Fruit fly (Drosophila melanogaster) whole organism, embryonic: Measurements from ENCODE around the gene Drs.

ENCODE experiments used
- Abd-B ChIP-seq: fragments of 200-800 bp; sonication (Bioruptor generic); optimal IDR thresholded peaks from 2 replicates; lab custom pipeline; 2018; ENCODE audit warnings: missing biosample characterization, mild to moderate bottlenecking, missing genetic modification characterization, moderate library complexity
- CG11456 ChIP-seq: fragments of 200-800 bp; sonication (Bioruptor generic); IDR thresholded peaks from 3 replicates; pipeline ENCODE4 v1.3.6; 2022; ENCODE audit warnings: missing biosample characterization, missing genetic modification characterization
- CG11504 ChIP-seq: fragments of 200-800 bp; sonication (Bioruptor generic); optimal IDR thresholded peaks from 3 replicates; lab custom pipeline; 2019; ENCODE audit warnings: missing biosample characterization, mild to moderate bottlenecking, missing genetic modification characterization, moderate library complexity
- CG11560 ChIP-seq: fragments of 200-800 bp; sonication (Bioruptor generic); IDR thresholded peaks from 3 replicates; pipeline ENCODE4 v1.3.6; 2022; ENCODE audit warnings: missing biosample characterization, missing genetic modification characterization
- CG12155 ChIP-seq: fragments of 200-800 bp; sonication (Bioruptor generic); optimal IDR thresholded peaks from 3 replicates; lab custom pipeline; 2016; ENCODE audit warnings: missing biosample characterization, missing genetic modification characterization
- CG13775 ChIP-seq: fragments of 200-800 bp; sonication (Bioruptor generic); optimal IDR thresholded peaks from 3 replicates; lab custom pipeline; 2017; ENCODE audit warnings: missing biosample characterization, mild to moderate bottlenecking, missing genetic modification characterization
- CG14441 ChIP-seq: fragments of 200-800 bp; sonication (Bioruptor generic); IDR thresholded peaks from 2 replicates; pipeline ENCODE4 v1.3.6; 2022; ENCODE audit warnings: missing biosample characterization, missing genetic modification characterization
- CG1602 ChIP-seq: fragments of 200-800 bp; sonication (Bioruptor generic); optimal IDR thresholded peaks from 3 replicates; lab custom pipeline; 2016; ENCODE audit warnings: missing biosample characterization, missing genetic modification characterization
- CG16813 ChIP-seq: fragments of 200-800 bp; sonication (Bioruptor generic); IDR thresholded peaks from 3 replicates; pipeline ENCODE4 v1.3.6; 2022; ENCODE audit warnings: missing biosample characterization, missing genetic modification characterization; ENCODE audit not compliant: partially characterized antibody
- CG16863 ChIP-seq: fragments of 200-800 bp; sonication (Bioruptor generic); optimal IDR thresholded peaks from 3 replicates; lab custom pipeline; 2016; ENCODE audit warnings: missing biosample characterization, missing genetic modification characterization
- CG2116 ChIP-seq: fragments of 200-800 bp; sonication (Bioruptor generic); optimal IDR thresholded peaks from 3 replicates; lab custom pipeline; 2018; ENCODE audit warnings: missing biosample characterization, mild to moderate bottlenecking, missing genetic modification characterization
- CG30403 ChIP-seq: fragments of 200-800 bp; sonication (Bioruptor generic); optimal IDR thresholded peaks from 3 replicates; lab custom pipeline; 2016; ENCODE audit warnings: missing biosample characterization, missing genetic modification characterization
- CG4707 ChIP-seq: fragments of 200-800 bp; sonication (Bioruptor generic); optimal IDR thresholded peaks from 2 replicates; lab custom pipeline; 2018; ENCODE audit warnings: missing biosample characterization, mild to moderate bottlenecking, missing genetic modification characterization, moderate library complexity
- CG6254 ChIP-seq: fragments of 200-800 bp; sonication (Bioruptor generic); optimal IDR thresholded peaks from 3 replicates; lab custom pipeline; 2017; ENCODE audit warnings: mild to moderate bottlenecking, missing biosample characterization, missing genetic modification reagents, missing genetic modification characterization
- CG6654 ChIP-seq: fragments of 200-800 bp; sonication (Bioruptor generic); optimal IDR thresholded peaks from 2 replicates; lab custom pipeline; 2017; ENCODE audit warnings: missing biosample characterization, mild to moderate bottlenecking, missing genetic modification characterization
- CG6765 ChIP-seq: fragments of 200-800 bp; sonication (Bioruptor generic); optimal IDR thresholded peaks from 3 replicates; lab custom pipeline; 2017; ENCODE audit warnings: missing biosample characterization, mild to moderate bottlenecking, missing genetic modification characterization
- CG6791 ChIP-seq: fragments of 200-800 bp; sonication (Bioruptor generic); IDR thresholded peaks from 3 replicates; pipeline ENCODE4 v1.3.6; 2022; ENCODE audit warnings: missing biosample characterization, missing genetic modification characterization; ENCODE audit not compliant: partially characterized antibody
- CG7745 ChIP-seq: fragments of 200-800 bp; sonication (Bioruptor generic); optimal IDR thresholded peaks from 2 replicates; lab custom pipeline; 2018; ENCODE audit warnings: missing biosample characterization, mild to moderate bottlenecking, missing genetic modification characterization, moderate library complexity
- CG7839 ChIP-seq: fragments of 200-800 bp; sonication (Bioruptor generic); optimal IDR thresholded peaks from 3 replicates; lab custom pipeline; 2018; ENCODE audit warnings: missing biosample characterization, mild to moderate bottlenecking, missing genetic modification characterization, moderate library complexity
- CG8281 ChIP-seq: fragments of 200-800 bp; sonication (Bioruptor generic); optimal IDR thresholded peaks from 2 replicates; lab custom pipeline; 2018; ENCODE audit warnings: missing biosample characterization, mild to moderate bottlenecking, missing genetic modification characterization, moderate library complexity
- CoRest ChIP-seq: fragments of 200-800 bp; sonication (Bioruptor generic); optimal IDR thresholded peaks from 3 replicates; lab custom pipeline; 2018; ENCODE audit warnings: missing biosample characterization, mild to moderate bottlenecking, missing genetic modification characterization, moderate library complexity
- Dek ChIP-seq: fragments of 200-800 bp; sonication (Bioruptor generic); optimal IDR thresholded peaks from 3 replicates; lab custom pipeline; 2019; ENCODE audit warnings: missing biosample characterization, mild to moderate bottlenecking, missing genetic modification characterization, moderate library complexity
- Hmr ChIP-seq: fragments of 200-800 bp; sonication (Bioruptor generic); optimal IDR thresholded peaks from 3 replicates; lab custom pipeline; 2017; ENCODE audit warnings: mild to moderate bottlenecking, missing biosample characterization, missing genetic modification reagents, missing genetic modification characterization
- Hr3 ChIP-seq: fragments of 200-800 bp; sonication (Bioruptor generic); optimal IDR thresholded peaks from 3 replicates; lab custom pipeline; 2016; ENCODE audit warnings: missing biosample characterization, missing genetic modification characterization
- Meics ChIP-seq: fragments of 200-800 bp; sonication (Bioruptor generic); optimal IDR thresholded peaks from 2 replicates; lab custom pipeline; 2017; ENCODE audit warnings: missing biosample characterization, mild to moderate bottlenecking, missing genetic modification characterization
- Nf-YB ChIP-seq: fragments of 200-800 bp; sonication (Bioruptor generic); optimal IDR thresholded peaks from 3 replicates; lab custom pipeline; 2019; ENCODE audit warnings: missing biosample characterization, mild to moderate bottlenecking, missing genetic modification characterization, moderate library complexity
- PHDP ChIP-seq: fragments of 200-800 bp; sonication (Bioruptor generic); optimal IDR thresholded peaks from 3 replicates; lab custom pipeline; 2018; ENCODE audit warnings: missing biosample characterization, mild to moderate bottlenecking, missing genetic modification characterization, moderate library complexity
- Scr ChIP-seq: fragments of 200-800 bp; sonication (Bioruptor generic); IDR thresholded peaks from 2 replicates; pipeline ENCODE4 v1.3.6; 2022; ENCODE audit warnings: missing biosample characterization, missing genetic modification characterization; ENCODE audit not compliant: partially characterized antibody
- Xbp1 ChIP-seq: fragments of 200-800 bp; sonication (Bioruptor generic); optimal IDR thresholded peaks from 3 replicates; lab custom pipeline; 2016; ENCODE audit warnings: missing biosample characterization, mild to moderate bottlenecking, missing genetic modification characterization
- abd-A ChIP-seq: fragments of 200-800 bp; sonication (Bioruptor generic); optimal IDR thresholded peaks from 3 replicates; lab custom pipeline; 2019; ENCODE audit warnings: missing biosample characterization, mild to moderate bottlenecking, missing genetic modification characterization, moderate library complexity
- ap ChIP-seq: fragments of 200-800 bp; sonication (Bioruptor generic); IDR thresholded peaks from 2 replicates; pipeline ENCODE4 v1.3.6; 2022; ENCODE audit warnings: missing biosample characterization, missing genetic modification characterization
- da ChIP-seq: fragments of 200-800 bp; sonication (Bioruptor generic); optimal IDR thresholded peaks from 2 replicates; lab custom pipeline; 2016; ENCODE audit warnings: missing biosample characterization, missing genetic modification characterization
- dysf ChIP-seq: fragments of 200-800 bp; sonication (Bioruptor generic); IDR thresholded peaks from 3 replicates; pipeline ENCODE4 v1.3.6; 2022; ENCODE audit warnings: missing biosample characterization, missing genetic modification characterization
- ems ChIP-seq: fragments of 200-800 bp; sonication (Bioruptor generic); optimal IDR thresholded peaks from 3 replicates; lab custom pipeline; 2016; ENCODE audit warnings: missing biosample characterization, missing genetic modification characterization
- fru ChIP-seq: fragments of >200 bp; optimal IDR thresholded peaks from 2 replicates; lab custom pipeline; 2017
- kni ChIP-seq: fragments of 200-800 bp; sonication (Bioruptor generic); optimal IDR thresholded peaks from 3 replicates; lab custom pipeline; 2017; ENCODE audit warnings: mild to moderate bottlenecking, missing biosample characterization, missing genetic modification reagents, missing genetic modification characterization
- mirr ChIP-seq: fragments of 200-800 bp; sonication (Bioruptor generic); optimal IDR thresholded peaks from 3 replicates; lab custom pipeline; 2018; ENCODE audit warnings: missing biosample characterization, mild to moderate bottlenecking, missing genetic modification characterization
- nau ChIP-seq: fragments of 200-800 bp; sonication (Bioruptor generic); optimal IDR thresholded peaks from 3 replicates; lab custom pipeline; 2017; ENCODE audit warnings: missing biosample characterization, mild to moderate bottlenecking, missing genetic modification characterization, missing genetic modification reagents
- oc ChIP-seq: fragments of 200-800 bp; sonication (Bioruptor generic); optimal IDR thresholded peaks from 2 replicates; lab custom pipeline; 2018; ENCODE audit warnings: missing biosample characterization, mild to moderate bottlenecking, missing genetic modification characterization, moderate library complexity
- pan ChIP-seq, 4 experiments: fragments of >200 bp in 3 of 4; fragments of 200-800 bp in 1 of 4; sonication (Bioruptor generic) in 1 of 4; optimal IDR thresholded peaks in 3 of 4; IDR thresholded peaks in 1 of 4; 2 replicates each; pipeline versions ENCODE4 v1.3.6 to Lab custom; 2017 to 2022; ENCODE audit warnings: missing biosample characterization in 2 of 4, missing genetic modification characterization in 2 of 4, mixed read lengths in 1 of 4
- pros ChIP-seq: fragments of 200-800 bp; sonication (Bioruptor generic); optimal IDR thresholded peaks from 3 replicates; lab custom pipeline; 2019; ENCODE audit warnings: missing biosample characterization, mild to moderate bottlenecking, missing genetic modification characterization, moderate library complexity
- sd ChIP-seq: fragments of 200-800 bp; sonication (Bioruptor generic); optimal IDR thresholded peaks from 3 replicates; lab custom pipeline; 2018; ENCODE audit warnings: missing biosample characterization, mild to moderate bottlenecking, missing genetic modification characterization, moderate library complexity
- tgo ChIP-seq: fragments of 200-800 bp; sonication (Bioruptor generic); IDR thresholded peaks from 3 replicates; pipeline ENCODE4 v1.3.6; 2022; ENCODE audit warnings: missing biosample characterization, missing genetic modification characterization
- ttk ChIP-seq: fragments of 200-800 bp; sonication (Bioruptor generic); IDR thresholded peaks from 2 replicates; pipeline ENCODE4 v2.1.2; 2022; ENCODE audit warnings: missing biosample characterization, missing genetic modification characterization
- z ChIP-seq: fragments of 200-800 bp; sonication (Bioruptor generic); IDR thresholded peaks from 3 replicates; pipeline ENCODE4 v1.3.6; 2022; ENCODE audit warnings: missing biosample characterization, missing genetic modification characterization

Drs gene

DNA sequence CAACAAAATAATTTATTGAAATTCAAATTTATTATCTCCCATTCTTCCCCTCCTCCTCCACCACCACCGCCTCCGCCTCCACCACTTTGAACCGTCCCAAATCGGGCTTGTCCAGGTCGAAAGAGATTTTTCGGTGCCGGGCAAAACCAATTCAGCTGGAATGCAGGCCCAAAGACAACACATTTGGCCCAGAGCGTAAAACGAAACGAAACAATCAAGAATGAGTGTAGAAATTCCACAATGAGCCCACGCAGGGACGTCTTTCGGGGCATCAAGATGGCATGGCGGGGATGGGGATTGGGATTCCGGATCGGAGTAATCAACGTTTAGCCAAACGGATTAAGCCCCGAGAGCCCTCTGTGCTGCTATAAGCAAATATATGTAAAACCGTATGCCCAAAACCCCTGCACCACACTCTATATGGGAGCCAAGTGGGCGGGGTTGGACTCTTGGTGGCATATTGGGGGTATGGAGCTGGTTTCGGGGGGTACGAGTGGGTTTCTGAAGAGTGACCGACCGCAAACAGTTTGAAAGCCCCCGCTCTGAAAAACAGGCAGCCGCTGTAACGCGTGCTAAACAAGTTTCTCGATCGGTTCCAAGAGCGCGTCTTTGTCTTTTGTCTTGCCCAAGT lies 14.7 kb downstream of the Drs start (continued):
- TF ChIP-seq CG11504 (tag; lab: Kevin White, UChicago) = no peak
- peak; percentile 96 for TF ChIP-seq sd (tag; lab: Kevin White, UChicago)
- TF ChIP-seq CG6791 (GFP tag; lab: Robert Waterston, UW) = no peak
- no peak for TF ChIP-seq da
- peak; percentile 93 for TF ChIP-seq kni (GFP tag; lab: Kevin White, UChicago)
- no peak for TF ChIP-seq pan (optimal IDR thresholded peaks at IDR 0.05; lab: Kevin White, UChicago)
- peak in 1 of 2 experiments; percentile 4 for TF ChIP-seq pan (GFP tag; optimal IDR thresholded peaks at IDR 0.05 in 1 of 2, IDR thresholded peaks at IDR 0.05 in 1 of 2)
- TF ChIP-seq fru = no peak
- TF ChIP-seq CG6254 (GFP tag; lab: Kevin White, UChicago) = no peak
- TF ChIP-seq Nf-YB (GFP tag; lab: Kevin White, UChicago) = no peak
- no peak for TF ChIP-seq ems (GFP tag; lab: Kevin White, UChicago)
- TF ChIP-seq CoRest (tag; lab: Kevin White, UChicago) = no peak
- no peak for TF ChIP-seq CG16863 (GFP tag; lab: Kevin White, UChicago)
- no peak for TF ChIP-seq Dek (tag; lab: Kevin White, UChicago)
- TF ChIP-seq CG14441 = no peak
- TF ChIP-seq ap (GFP tag; lab: Robert Waterston, UW) = no peak
- TF ChIP-seq oc (tag; lab: Kevin White, UChicago) = peak; percentile 81
- TF ChIP-seq, all 482 proteins: peak for 22

DNA sequence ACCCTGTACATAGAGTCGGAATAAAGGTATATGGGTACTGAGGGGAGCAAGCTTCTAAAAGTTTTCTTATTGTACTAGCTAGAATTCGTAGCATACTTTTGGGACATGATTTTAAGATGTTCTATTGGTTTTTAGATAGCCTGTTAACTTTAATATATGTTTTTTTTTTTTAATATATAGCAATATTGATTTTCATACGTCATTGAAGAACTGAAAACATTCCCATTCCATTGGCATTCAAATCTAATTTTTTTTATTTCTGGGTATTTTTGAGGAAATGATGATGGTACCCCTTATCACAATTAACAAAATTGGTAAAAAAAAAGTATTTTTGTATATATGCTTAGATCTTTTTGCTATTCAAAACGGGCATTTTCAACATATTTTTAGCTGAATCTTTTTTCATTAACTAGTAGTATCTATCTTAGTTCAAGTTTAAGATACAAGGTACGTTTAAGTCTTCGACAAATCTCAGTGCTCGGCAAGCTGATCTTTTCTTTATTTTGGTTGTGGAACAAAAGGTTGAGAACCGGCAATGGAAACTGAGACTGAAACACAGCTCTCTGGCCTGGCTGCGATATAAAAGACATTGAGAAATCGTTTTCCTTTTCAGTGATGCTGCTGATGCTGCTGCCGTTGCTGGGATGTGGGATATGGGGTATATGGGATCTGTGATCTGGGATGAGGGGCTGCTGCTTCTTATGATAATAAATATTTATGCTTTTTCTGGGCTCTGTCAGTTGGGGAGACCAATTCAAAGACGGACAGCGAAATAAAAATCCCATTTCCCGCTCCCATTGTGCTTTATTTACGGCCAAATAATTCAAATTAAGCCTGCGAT lies 15.5 kb downstream of the Drs start:
- no peak for TF ChIP-seq Dek (tag; lab: Kevin White, UChicago)
- TF ChIP-seq abd-A (tag; lab: Kevin White, UChicago) = peak; percentile 80
- peak; percentile 61 for TF ChIP-seq CG7839 (tag; lab: Kevin White, UChicago)
- peak; percentile 13 for TF ChIP-seq CG6654 (GFP tag; lab: Kevin White, UChicago)
- peak; percentile 47 for TF ChIP-seq PHDP
- no peak for TF ChIP-seq CG11456
- no peak for TF ChIP-seq CG6765 (GFP tag; lab: Kevin White, UChicago)
- TF ChIP-seq Meics (GFP tag; lab: Kevin White, UChicago) = peak; percentile 45
- TF ChIP-seq CG12155 (GFP tag; lab: Kevin White, UChicago) = peak; percentile 14
- peak; percentile 54 for TF ChIP-seq Hr3
- peak; percentile 50 for TF ChIP-seq CG30403 (GFP tag; lab: Kevin White, UChicago)
- TF ChIP-seq nau (GFP tag; lab: Kevin White, UChicago) = peak; percentile 2
- TF ChIP-seq oc (tag; lab: Kevin White, UChicago) = peak; percentile 82
- peak; percentile 32 for TF ChIP-seq pros
- peak; percentile 44; the same call in 1 of the 3 replicates for TF ChIP-seq tgo (GFP tag; lab: Robert Waterston, UW)
- no peak for TF ChIP-seq CG11560 (tag; lab: Robert Waterston, UW)
- peak; percentile 18 for TF ChIP-seq CG2116 (GFP tag; lab: Kevin White, UChicago)
- TF ChIP-seq mirr (GFP tag; lab: Kevin White, UChicago) = no peak
- no peak for TF ChIP-seq Hmr
- peak; percentile 11 for TF ChIP-seq CG13775 (GFP tag; lab: Kevin White, UChicago)
- peak; percentile 40 for TF ChIP-seq Abd-B (GFP tag; lab: Kevin White, UChicago)
- peak; percentile 36 for TF ChIP-seq Xbp1 (GFP tag; lab: Kevin White, UChicago)
- 0 out of 2 replicates have a peak, but pooled peaks have one; percentile 28 for TF ChIP-seq ttk
- no peak for TF ChIP-seq CG8281 (tag; lab: Kevin White, UChicago)
- peak; percentile 50 for TF ChIP-seq CG1602 (GFP tag; lab: Kevin White, UChicago)
- TF ChIP-seq z (GFP tag; lab: Robert Waterston, UW) = no peak
- no peak for TF ChIP-seq CG16813
- no peak for TF ChIP-seq CG7745 (tag; lab: Kevin White, UChicago)
- no peak for TF ChIP-seq Scr (GFP tag; lab: Robert Waterston, UW)
- TF ChIP-seq CG4707 = no peak
- peak; percentile 43; the same call in 2 of the 3 replicates for TF ChIP-seq dysf (GFP tag; lab: Robert Waterston, UW)
